Fruit fly (Drosophila melanogaster): ENCODE results near the gene Cht6.

DNA sequence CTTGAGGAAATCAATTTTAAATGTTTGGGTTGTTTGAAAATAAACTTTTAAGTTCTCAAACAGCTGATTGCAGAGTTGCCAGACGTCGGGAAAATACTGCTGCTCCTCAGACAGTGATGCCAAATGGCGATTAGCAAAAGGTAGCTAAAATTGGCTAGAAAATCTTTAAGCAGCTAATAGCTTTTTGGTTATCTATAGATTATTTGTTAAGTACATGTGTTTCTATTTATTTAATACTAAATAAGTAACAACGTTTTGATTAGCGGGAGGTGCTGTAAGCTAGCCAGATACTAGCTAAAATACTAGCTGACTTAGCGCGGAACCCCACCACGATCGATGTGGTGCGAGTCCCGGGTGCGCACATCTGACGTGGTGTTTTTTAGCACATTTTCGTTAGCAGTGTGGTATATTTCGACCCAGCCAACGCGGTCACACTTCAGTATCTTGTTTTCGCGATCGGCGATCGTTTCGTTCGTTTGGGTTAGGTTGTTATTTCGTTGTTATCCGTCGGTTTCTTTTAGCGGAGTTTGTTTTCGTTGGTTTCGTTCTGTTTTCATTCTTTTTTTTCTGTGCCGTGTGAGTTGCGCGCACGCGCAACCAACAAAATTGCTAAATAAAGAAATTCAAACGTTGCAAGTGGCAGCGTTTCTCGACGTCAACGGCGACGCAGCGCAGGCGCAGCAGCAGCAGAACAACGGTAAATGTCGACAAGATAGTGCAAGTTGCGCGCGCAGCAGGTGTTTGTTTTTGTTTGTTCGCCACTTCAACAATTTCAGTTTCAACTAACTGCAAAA is 69.6 kb downstream of the Cht6 start, which contains the start of the genes Naxe and RhoU:
- TF ChIP-seq psq (optimal IDR thresholded peaks at IDR 0.05) (no peak), usp (GFP tag; optimal IDR thresholded peaks at IDR 0.05) (no peak)

All from whole organism.